Fruit fly (Drosophila melanogaster) whole organism, embryonic: ENCODE data around the gene CG15418.
A peak's percentile ranks its signal among the peaks of the same experiment; 100 is the strongest.

Experiments
- Antp ChIP-seq: fragments of 200-800 bp; sonication (Bioruptor generic); optimal IDR thresholded peaks from 3 replicates; lab custom pipeline; 2016; ENCODE audit warnings: missing biosample characterization, missing genetic modification characterization
- Awh ChIP-seq: fragments of 200-800 bp; sonication (Bioruptor generic); IDR thresholded peaks from 2 replicates; pipeline ENCODE4, ENCODE4 v1.3.6; 2022; ENCODE audit warnings: missing biosample characterization, missing genetic modification characterization
- CG10267 ChIP-seq: fragments of 200-800 bp; sonication (Bioruptor generic); optimal IDR thresholded peaks from 2 replicates; lab custom pipeline; 2018; ENCODE audit warnings: missing biosample characterization, mild to moderate bottlenecking, missing genetic modification characterization, moderate library complexity
- CG12942 ChIP-seq: fragments of 200-800 bp; sonication (Bioruptor generic); optimal IDR thresholded peaks from 3 replicates; lab custom pipeline; 2016; ENCODE audit warnings: missing biosample characterization, missing genetic modification characterization
- CG14710 ChIP-seq: fragments of 200-800 bp; sonication (Bioruptor generic); optimal IDR thresholded peaks from 3 replicates; lab custom pipeline; 2019; ENCODE audit warnings: missing biosample characterization, mild to moderate bottlenecking, missing genetic modification characterization, moderate library complexity
- CG1603 ChIP-seq: fragments of 200-800 bp; sonication (Bioruptor generic); optimal IDR thresholded peaks from 2 replicates; lab custom pipeline; 2019; ENCODE audit warnings: missing biosample characterization, mild to moderate bottlenecking, missing genetic modification characterization, moderate library complexity
- CG1647 ChIP-seq: fragments of 200-800 bp; sonication (Bioruptor generic); optimal IDR thresholded peaks from 3 replicates; lab custom pipeline; 2016; ENCODE audit warnings: missing biosample characterization, missing genetic modification characterization
- CG17385 ChIP-seq: fragments of 200-800 bp; sonication (Bioruptor generic); optimal IDR thresholded peaks from 3 replicates; lab custom pipeline; 2018; ENCODE audit warnings: missing biosample characterization, mild to moderate bottlenecking, missing genetic modification characterization
- CG17802 ChIP-seq: fragments of 200-800 bp; sonication (Bioruptor generic); optimal IDR thresholded peaks from 2 replicates; lab custom pipeline; 2018; ENCODE audit warnings: missing biosample characterization, mild to moderate bottlenecking, missing genetic modification characterization, moderate library complexity
- CG2199 ChIP-seq: fragments of 200-800 bp; sonication (Bioruptor generic); IDR thresholded peaks from 3 replicates; pipeline ENCODE4 v1.3.6; 2022; ENCODE audit warnings: missing biosample characterization, missing genetic modification characterization
- CG2712 ChIP-seq: fragments of 200-800 bp; optimal IDR thresholded peaks from 3 replicates; lab custom pipeline; 2019; ENCODE audit warnings: missing biosample characterization, mild to moderate bottlenecking, missing genetic modification characterization, moderate library complexity
- CG30431 ChIP-seq: fragments of 200-800 bp; sonication (Bioruptor generic); optimal IDR thresholded peaks from 2 replicates; lab custom pipeline; 2017; ENCODE audit warnings: missing biosample characterization, missing genetic modification characterization
- CG3163 ChIP-seq: fragments of 200-800 bp; sonication (Bioruptor generic); optimal IDR thresholded peaks from 3 replicates; lab custom pipeline; 2016; ENCODE audit warnings: missing biosample characterization, missing genetic modification characterization
- CG3281 ChIP-seq: fragments of 200-800 bp; sonication (Bioruptor generic); optimal IDR thresholded peaks from 3 replicates; lab custom pipeline; 2017; ENCODE audit warnings: missing biosample characterization, mild to moderate bottlenecking, missing genetic modification characterization
- CG5953 ChIP-seq: fragments of 200-800 bp; sonication (Bioruptor generic); IDR thresholded peaks from 2 replicates; pipeline ENCODE4 v1.3.6; 2022; ENCODE audit warnings: missing biosample characterization, missing genetic modification characterization
- CG6765 ChIP-seq: fragments of 200-800 bp; sonication (Bioruptor generic); optimal IDR thresholded peaks from 3 replicates; lab custom pipeline; 2017; ENCODE audit warnings: missing biosample characterization, mild to moderate bottlenecking, missing genetic modification characterization
- CG7271 ChIP-seq: fragments of 200-800 bp; sonication (Bioruptor generic); optimal IDR thresholded peaks from 2 replicates; lab custom pipeline; 2018; ENCODE audit warnings: missing biosample characterization, mild to moderate bottlenecking, missing genetic modification characterization, moderate library complexity
- CG7786 ChIP-seq: fragments of 200-800 bp; sonication (Bioruptor generic); optimal IDR thresholded peaks from 2 replicates; lab custom pipeline; 2016; ENCODE audit warnings: missing biosample characterization, missing genetic modification characterization
- CG7987 ChIP-seq: fragments of 200-800 bp; sonication (Bioruptor generic); optimal IDR thresholded peaks from 2 replicates; lab custom pipeline; 2018; ENCODE audit warnings: missing biosample characterization, mild to moderate bottlenecking, missing genetic modification characterization, moderate library complexity
- CG8388 ChIP-seq: fragments of 200-800 bp; sonication (Bioruptor generic); optimal IDR thresholded peaks from 2 replicates; lab custom pipeline; 2019; ENCODE audit warnings: missing biosample characterization, mild to moderate bottlenecking, missing genetic modification characterization, moderate library complexity
- CG9437 ChIP-seq: fragments of 200-800 bp; sonication (Bioruptor generic); optimal IDR thresholded peaks from 2 replicates; lab custom pipeline; 2018; ENCODE audit warnings: missing biosample characterization, mild to moderate bottlenecking, missing genetic modification characterization
- CG9797 ChIP-seq: fragments of 200-800 bp; sonication (Bioruptor generic); optimal IDR thresholded peaks from 3 replicates; lab custom pipeline; 2018; ENCODE audit warnings: missing biosample characterization, mild to moderate bottlenecking, missing genetic modification characterization
- CHES-1-like ChIP-seq: fragments of 200-800 bp; sonication (Bioruptor generic); optimal IDR thresholded peaks from 2 replicates; lab custom pipeline; 2016; ENCODE audit warnings: missing biosample characterization, missing genetic modification characterization
- CTCF ChIP-seq: fragments of 200-800 bp; sonication (Bioruptor generic); optimal IDR thresholded peaks from 2 replicates; lab custom pipeline; 2017; ENCODE audit warnings: missing biosample characterization, mild to moderate bottlenecking, missing genetic modification characterization, moderate library complexity
- Doc3 ChIP-seq: fragments of 200-800 bp; sonication (Bioruptor generic); IDR thresholded peaks from 3 replicates; pipeline ENCODE4 v1.3.6; 2022; ENCODE audit warnings: missing biosample characterization, missing genetic modification characterization; ENCODE audit not compliant: partially characterized antibody
- Drgx ChIP-seq: fragments of 200-800 bp; sonication (Bioruptor generic); IDR thresholded peaks from 2 replicates; pipeline ENCODE4 v1.3.6; 2022; ENCODE audit warnings: missing biosample characterization, missing genetic modification characterization
- Fer3 ChIP-seq: fragments of 200-800 bp; sonication (Bioruptor generic); optimal IDR thresholded peaks from 2 replicates; lab custom pipeline; 2018; ENCODE audit warnings: missing biosample characterization, mild to moderate bottlenecking, missing genetic modification characterization, moderate library complexity
- Hey ChIP-seq: fragments of 200-800 bp; sonication (Bioruptor generic); optimal IDR thresholded peaks from 3 replicates; lab custom pipeline; 2018; ENCODE audit warnings: missing biosample characterization, mild to moderate bottlenecking, missing genetic modification characterization
- HmgZ ChIP-seq: fragments of 200-800 bp; sonication (Bioruptor generic); optimal IDR thresholded peaks from 2 replicates; lab custom pipeline; 2018; ENCODE audit warnings: missing biosample characterization, mild to moderate bottlenecking, missing genetic modification characterization
- MTF-1 ChIP-seq: fragments of 200-800 bp; sonication (Bioruptor generic); optimal IDR thresholded peaks from 2 replicates; lab custom pipeline; 2018; ENCODE audit warnings: missing biosample characterization, mild to moderate bottlenecking, missing genetic modification characterization, borderline replicate concordance
- Sox100B ChIP-seq: fragments of 200-800 bp; sonication (Bioruptor generic); optimal IDR thresholded peaks from 3 replicates; lab custom pipeline; 2018; ENCODE audit warnings: missing biosample characterization, mild to moderate bottlenecking, missing genetic modification characterization
- Sox102F ChIP-seq: fragments of 200-800 bp; sonication (Bioruptor generic); optimal IDR thresholded peaks from 2 replicates; lab custom pipeline; 2018; ENCODE audit warnings: missing biosample characterization, mild to moderate bottlenecking, missing genetic modification characterization, moderate library complexity
- corto ChIP-seq: fragments of 200-800 bp; sonication (Bioruptor generic); optimal IDR thresholded peaks from 2 replicates; lab custom pipeline; 2016; ENCODE audit warnings: missing biosample characterization, mild to moderate bottlenecking, missing genetic modification characterization, moderate library complexity
- crol ChIP-seq: fragments of 200-800 bp; sonication (Bioruptor generic); IDR thresholded peaks from 2 replicates; pipeline ENCODE4 v1.3.6; 2022; ENCODE audit warnings: missing biosample characterization, missing genetic modification characterization
- dmrt99B ChIP-seq: fragments of 200-800 bp; sonication (Bioruptor generic); optimal IDR thresholded peaks from 2 replicates; lab custom pipeline; 2018; ENCODE audit warnings: missing biosample characterization, mild to moderate bottlenecking, missing genetic modification characterization, moderate library complexity
- esg ChIP-seq: fragments of 200-800 bp; sonication (Bioruptor generic); conservative IDR thresholded peaks from 2 replicates; pipeline ENCODE4 v1.3.6; 2022; ENCODE audit warnings: missing biosample characterization, missing genetic modification characterization
- gcm2 ChIP-seq: fragments of 200-800 bp; sonication (Bioruptor generic); optimal IDR thresholded peaks from 2 replicates; lab custom pipeline; 2016; ENCODE audit warnings: missing biosample characterization, missing genetic modification characterization
- inv ChIP-seq: fragments of 200-800 bp; sonication (Bioruptor generic); IDR thresholded peaks from 2 replicates; pipeline ENCODE4 v1.3.6; 2022; ENCODE audit warnings: missing biosample characterization, missing genetic modification characterization; ENCODE audit not compliant: partially characterized antibody
- lola ChIP-seq, 3 experiments: fragments of >200 bp in 2 of 3; fragments of 200-800 bp in 1 of 3; sonication (Bioruptor generic) in 1 of 3; optimal IDR thresholded peaks; 2 replicates each; lab custom pipeline; 2017 to 2019; ENCODE audit warnings: missing biosample characterization in 3 of 3, missing genetic modification characterization in 3 of 3, mild to moderate bottlenecking in 1 of 3, moderate library complexity in 1 of 3
- luna ChIP-seq: fragments of 200-800 bp; sonication (Bioruptor generic); optimal IDR thresholded peaks from 2 replicates; lab custom pipeline; 2016; ENCODE audit warnings: missing biosample characterization, missing genetic modification characterization
- nerfin-2 ChIP-seq: fragments of 200-800 bp; sonication (Bioruptor generic); IDR thresholded peaks from 2 replicates; pipeline ENCODE4 v1.3.6; 2022; ENCODE audit warnings: missing biosample characterization, missing genetic modification characterization; ENCODE audit not compliant: partially characterized antibody
- odd ChIP-seq: fragments of 200-800 bp; sonication (Bioruptor generic); optimal IDR thresholded peaks from 2 replicates; lab custom pipeline; 2017; ENCODE audit warnings: missing biosample characterization, mild to moderate bottlenecking, missing genetic modification characterization
- org-1 ChIP-seq: fragments of 200-800 bp; sonication (Bioruptor generic); optimal IDR thresholded peaks from 2 replicates; lab custom pipeline; 2017; ENCODE audit warnings: missing biosample characterization, missing genetic modification characterization
- peb ChIP-seq: fragments of 200-800 bp; sonication (Bioruptor generic); IDR thresholded peaks from 2 replicates; pipeline ENCODE4 v1.3.6; 2022; ENCODE audit warnings: missing biosample characterization, missing genetic modification characterization
- pnt ChIP-seq: fragments of 200-800 bp; sonication (Bioruptor generic); optimal IDR thresholded peaks from 3 replicates; lab custom pipeline; 2016; ENCODE audit warnings: missing biosample characterization, missing genetic modification characterization
- repo ChIP-seq: fragments of 200-800 bp; sonication (Bioruptor generic); optimal IDR thresholded peaks from 2 replicates; lab custom pipeline; 2016; ENCODE audit warnings: missing biosample characterization, missing genetic modification characterization
- schlank ChIP-seq: fragments of 200-800 bp; sonication (Bioruptor generic); optimal IDR thresholded peaks from 2 replicates; lab custom pipeline; 2018; ENCODE audit warnings: missing biosample characterization, mild to moderate bottlenecking, missing genetic modification characterization
- sens-2 ChIP-seq: fragments of 200-800 bp; sonication (Bioruptor generic); IDR thresholded peaks from 2 replicates; pipeline ENCODE4 v1.3.6; 2022; ENCODE audit warnings: missing biosample characterization, missing genetic modification characterization
- stc ChIP-seq: fragments of 200-800 bp; sonication (Bioruptor generic); IDR thresholded peaks from 2 replicates; pipeline ENCODE4 v1.3.6; 2022; ENCODE audit warnings: missing biosample characterization, missing genetic modification characterization
- vnd ChIP-seq: fragments of 200-800 bp; sonication (Bioruptor generic); IDR thresholded peaks from 3 replicates; pipeline ENCODE4 v1.3.6; 2022; ENCODE audit warnings: missing biosample characterization, missing genetic modification characterization; ENCODE audit not compliant: partially characterized antibody
- wdn ChIP-seq: fragments of 200-800 bp; sonication (Bioruptor generic); IDR thresholded peaks from 2 replicates; pipeline ENCODE4 v1.3.6; 2022; ENCODE audit warnings: missing biosample characterization, missing genetic modification characterization
- zen2 ChIP-seq: fragments of 200-800 bp; sonication (Bioruptor generic); IDR thresholded peaks from 3 replicates; pipeline ENCODE4 v1.3.6; 2022; ENCODE audit warnings: missing biosample characterization, missing genetic modification characterization; ENCODE audit not compliant: partially characterized antibody

CG15418 gene

dm6 chr2L:3628819-3629218 is 7.3 kb upstream of the CG15418 start (continued):
- TF ChIP-seq CG17802 (peak; percentile 34), HmgZ (tag; lab: Kevin White, UChicago) (peak; percentile 47), CG10267 (tag; lab: Kevin White, UChicago) (peak; percentile 73), lola (GFP tag; optimal IDR thresholded peaks at IDR 0.05; lab: Kevin White, UChicago) (peak in 1 of 3 experiments; percentile 88), luna (GFP tag; lab: Kevin White, UChicago) (no peak), CG9797 (GFP tag; lab: Kevin White, UChicago) (peak; percentile 44), pnt (peak; percentile 23), Fer3 (tag; lab: Kevin White, UChicago) (peak; percentile 73), CG1647 (no peak), CG5953 (0 out of 2 replicates have a peak, but pooled peaks have one; percentile 35), CG14710 (tag; lab: Kevin White, UChicago) (peak; percentile 91), CG17385 (GFP tag; lab: Kevin White, UChicago) (peak; percentile 77), CG7786 (GFP tag; lab: Kevin White, UChicago) (peak; percentile 62), org-1 (GFP tag; lab: Kevin White, UChicago) (peak; percentile 84), dmrt99B (peak; percentile 69), CG7271 (peak; percentile 80), crol (GFP tag; lab: Robert Waterston, UW) (no peak), stc (peak; percentile 54; the same call in 1 of the 2 replicates), nerfin-2 (no peak), CG9437 (GFP tag; lab: Kevin White, UChicago) (peak; percentile 43), CG7987 (peak; percentile 96), sens-2 (GFP tag; lab: Robert Waterston, UW) (peak; percentile 43; the same call in 1 of the 2 replicates)

dm6 chr2L:3624784-3625183 is 3.3 kb upstream of the CG15418 start:
- no peak for TF ChIP-seq odd (GFP tag; lab: Kevin White, UChicago)
- peak; percentile 46 for TF ChIP-seq CG2712 (tag; lab: Kevin White, UChicago)
- TF ChIP-seq CG12942 (GFP tag; lab: Kevin White, UChicago) = no peak
- no peak for TF ChIP-seq Sox100B (GFP tag; lab: Kevin White, UChicago)
- peak; percentile 38 for TF ChIP-seq Sox102F (GFP tag; lab: Kevin White, UChicago)
- no peak for TF ChIP-seq CG3281 (GFP tag; lab: Kevin White, UChicago)
- no peak for TF ChIP-seq CG3163 (GFP tag; lab: Kevin White, UChicago)
- no peak for TF ChIP-seq CG8388 (GFP tag; lab: Kevin White, UChicago)
- no peak for TF ChIP-seq inv (GFP tag; lab: Robert Waterston, UW)
- TF ChIP-seq peb (GFP tag; lab: Robert Waterston, UW) = no peak
- no peak for TF ChIP-seq wdn
- no peak for TF ChIP-seq corto
- no peak for TF ChIP-seq CG6765 (GFP tag; lab: Kevin White, UChicago)
- TF ChIP-seq CTCF (GFP tag; lab: Kevin White, UChicago) = no peak
- no peak for TF ChIP-seq repo
- TF ChIP-seq Awh = no peak
- no peak for TF ChIP-seq CG30431 (GFP tag; lab: Kevin White, UChicago)
- TF ChIP-seq Antp (GFP tag; lab: Kevin White, UChicago) = no peak
- no peak for TF ChIP-seq CG7987
- TF ChIP-seq CHES-1-like (GFP tag; lab: Kevin White, UChicago) = no peak
- no peak for TF ChIP-seq esg (GFP tag; lab: Robert Waterston, UW)
- no peak for TF ChIP-seq vnd (GFP tag; lab: Robert Waterston, UW)
- TF ChIP-seq CG2199 (GFP tag; lab: Robert Waterston, UW) = no peak
- peak; percentile 47 for TF ChIP-seq Drgx (GFP tag; lab: Robert Waterston, UW)
- TF ChIP-seq CG1603 (tag; lab: Kevin White, UChicago) = peak; percentile 37
- no peak for TF ChIP-seq zen2 (GFP tag; lab: Robert Waterston, UW)
- no peak for TF ChIP-seq Hey (tag; lab: Kevin White, UChicago)
- TF ChIP-seq gcm2 (GFP tag; lab: Kevin White, UChicago) = no peak
- no peak for TF ChIP-seq Doc3 (GFP tag; lab: Robert Waterston, UW)
- TF ChIP-seq schlank (tag; lab: Kevin White, UChicago) = no peak
- no peak for TF ChIP-seq MTF-1 (GFP tag; lab: Kevin White, UChicago)
